Worm (Caenorhabditis elegans) whole organism, L1 larva: Measurements from ENCODE around the gene T05G5.5.

Experiments
- C34B4.2 ChIP-seq: sonication (generic microtip); optimal IDR thresholded peaks from 2 replicates; lab custom pipeline; 2017; ENCODE audit warnings: mild to moderate bottlenecking, missing genetic modification characterization, missing compliant biosample characterization
- F16B12.6 ChIP-seq: fragments of 150-350 bp; optimal IDR thresholded peaks from 2 replicates; lab custom pipeline; 2014; ENCODE audit warnings: missing biosample characterization, missing genetic modification characterization
- aha-1 ChIP-seq: fragments of 150-350 bp; optimal IDR thresholded peaks from 2 replicates; lab custom pipeline; 2014; ENCODE audit warnings: missing biosample characterization, missing genetic modification characterization
- alr-1 ChIP-seq: fragments of 200-800 bp; sonication (Bioruptor generic); optimal IDR thresholded peaks from 2 replicates; lab custom pipeline; 2018; ENCODE audit warnings: borderline replicate concordance, mild to moderate bottlenecking, missing genetic modification characterization, missing compliant biosample characterization
- aly-2 ChIP-seq: fragments of 150-350 bp; optimal IDR thresholded peaks from 2 replicates; lab custom pipeline; 2014; ENCODE audit warnings: missing biosample characterization, missing genetic modification characterization
- ama-1 ChIP-seq: fragments of 150-350 bp; optimal IDR thresholded peaks from 2 replicates; lab custom pipeline; 2014
- blmp-1 ChIP-seq: fragments of 150-350 bp; optimal IDR thresholded peaks from 2 replicates; lab custom pipeline; 2014; ENCODE audit warnings: missing biosample characterization, missing genetic modification characterization
- ceh-88 ChIP-seq: fragments of 200-800 bp; sonication (Bioruptor generic); IDR thresholded peaks from 2 replicates; pipeline ENCODE4 v1.3.6; 2022; ENCODE audit warnings: missing genetic modification characterization, missing compliant biosample characterization
- ces-1 ChIP-seq: fragments of 150-350 bp; optimal IDR thresholded peaks from 2 replicates; lab custom pipeline; 2014; ENCODE audit warnings: missing biosample characterization, missing genetic modification reagents, missing genetic modification characterization
- dpl-1 ChIP-seq, 3 experiments: fragments of 150-350 bp in 2 of 3; sonication (generic microtip) in 1 of 3; optimal IDR thresholded peaks; 2 replicates each; lab custom pipeline; 2014 to 2017; ENCODE audit warnings: missing biosample characterization in 3 of 3, missing genetic modification characterization in 3 of 3, missing genetic modification reagents in 3 of 3
- dsc-1 ChIP-seq: sonication (generic microtip); optimal IDR thresholded peaks from 2 replicates; lab custom pipeline; 2016; ENCODE audit warnings: mild to moderate bottlenecking, missing genetic modification characterization, missing compliant biosample characterization
- efl-1 ChIP-seq, 4 experiments: fragments of 150-350 bp; optimal IDR thresholded peaks in 3 of 4; peaks in 1 of 4; 1 replicate in 1 of 4; 2 replicates in 3 of 4; lab custom pipeline; 2014; ENCODE audit warnings: missing biosample characterization in 2 of 4, missing genetic modification characterization in 2 of 4, missing genetic modification reagents in 2 of 4
- efl-3 ChIP-seq: fragments of 200-800 bp; sonication (Bioruptor generic); optimal IDR thresholded peaks from 2 replicates; lab custom pipeline; 2018; ENCODE audit warnings: mild to moderate bottlenecking, missing genetic modification characterization, missing compliant biosample characterization
- egl-13 ChIP-seq: sonication (generic microtip); optimal IDR thresholded peaks from 2 replicates; lab custom pipeline; 2016; ENCODE audit warnings: missing genotype, missing genetic modification reagents, missing genetic modification characterization, missing compliant biosample characterization
- elt-3 ChIP-seq, 6 experiments: fragments of 150-350 bp in 1 of 6; sonication (generic microtip); optimal IDR thresholded peaks; 2 replicates each; lab custom pipeline; 2017 to 2018; ENCODE audit warnings: missing biosample characterization in 6 of 6, missing genetic modification characterization in 6 of 6, inconsistent platforms in 1 of 6
- fkh-10 ChIP-seq: sonication (generic microtip); optimal IDR thresholded peaks from 2 replicates; lab custom pipeline; 2017; ENCODE audit warnings: missing biosample characterization, missing genetic modification reagents, missing genetic modification characterization
- fkh-4 ChIP-seq: sonication (generic microtip); optimal IDR thresholded peaks from 2 replicates; lab custom pipeline; 2016; ENCODE audit warnings: missing compliant biosample characterization, missing genetic modification characterization, borderline replicate concordance
- fkh-8 ChIP-seq: sonication (generic microtip); optimal IDR thresholded peaks from 2 replicates; lab custom pipeline; 2016; ENCODE audit warnings: mild to moderate bottlenecking, missing genetic modification characterization, missing compliant biosample characterization
- fos-1 ChIP-seq: fragments of 150-350 bp; optimal IDR thresholded peaks from 2 replicates; lab custom pipeline; 2014; ENCODE audit warnings: missing biosample characterization, missing genetic modification characterization
- hlh-4 ChIP-seq: sonication (generic microtip); optimal IDR thresholded peaks from 2 replicates; lab custom pipeline; 2016; ENCODE audit warnings: mild to moderate bottlenecking, missing genetic modification characterization, missing compliant biosample characterization
- irx-1 ChIP-seq: sonication (generic microtip); optimal IDR thresholded peaks from 2 replicates; lab custom pipeline; 2016; ENCODE audit warnings: missing genetic modification characterization, missing compliant biosample characterization
- jun-1 ChIP-seq: fragments of 150-350 bp; optimal IDR thresholded peaks from 2 replicates; lab custom pipeline; 2014; ENCODE audit warnings: missing biosample characterization, missing genetic modification reagents, missing genetic modification characterization
- lin-14 ChIP-seq: fragments of 200-800 bp; sonication (Bioruptor generic); optimal IDR thresholded peaks from 2 replicates; lab custom pipeline; 2018; ENCODE audit warnings: mild to moderate bottlenecking, missing genetic modification characterization, moderate library complexity, missing compliant biosample characterization
- lin-15B ChIP-seq: fragments of 150-350 bp; sonication (generic microtip); optimal IDR thresholded peaks from 3 replicates; lab custom pipeline; 2014; ENCODE audit warnings: missing biosample characterization, missing genetic modification characterization
- lin-35 ChIP-seq, 2 experiments: fragments of 150-350 bp; optimal IDR thresholded peaks; 2 replicates each; lab custom pipeline; 2014; ENCODE audit warnings: missing biosample characterization in 2 of 2, missing genetic modification characterization in 2 of 2, missing genetic modification reagents in 2 of 2
- lsy-2 ChIP-seq, 2 experiments: fragments of 150-350 bp; optimal IDR thresholded peaks; 2 replicates each; lab custom pipeline; 2014; ENCODE audit warnings: missing biosample characterization in 2 of 2, missing genetic modification characterization in 2 of 2
- mab-9 ChIP-seq: fragments of 200-800 bp; sonication (Bioruptor generic); IDR thresholded peaks from 2 replicates; pipeline ENCODE4 v1.3.6; 2022; ENCODE audit warnings: missing genetic modification reagents, missing genetic modification characterization, missing compliant biosample characterization
- mdl-1 ChIP-seq, 2 experiments: fragments of 150-350 bp; optimal IDR thresholded peaks; 2 replicates each; lab custom pipeline; 2014 to 2017; ENCODE audit warnings: missing biosample characterization in 2 of 2, missing genetic modification characterization in 2 of 2, inconsistent platforms in 1 of 2
- nhr-12 ChIP-seq: sonication (generic microtip); optimal IDR thresholded peaks from 2 replicates; lab custom pipeline; 2017; ENCODE audit warnings: missing biosample characterization, missing genetic modification characterization
- nhr-20 ChIP-seq: sonication (generic microtip); optimal IDR thresholded peaks from 2 replicates; lab custom pipeline; 2016; ENCODE audit warnings: mild to moderate bottlenecking, missing genetic modification characterization, missing compliant biosample characterization
- nhr-28 ChIP-seq: fragments of 150-350 bp; optimal IDR thresholded peaks from 2 replicates; lab custom pipeline; 2014; ENCODE audit warnings: missing biosample characterization, missing genetic modification characterization
- nhr-85 ChIP-seq: sonication (generic microtip); peaks from one replicate; lab custom pipeline; 2016; ENCODE audit warnings: missing genetic modification characterization, inconsistent platforms, missing compliant biosample characterization
- nhr-90 ChIP-seq: sonication (generic microtip); optimal IDR thresholded peaks from 2 replicates; lab custom pipeline; 2016; ENCODE audit warnings: mild to moderate bottlenecking, missing genetic modification characterization, missing compliant biosample characterization; ENCODE audit not compliant: poor library complexity
- pag-3 ChIP-seq: sonication (generic microtip); optimal IDR thresholded peaks from 2 replicates; lab custom pipeline; 2017; ENCODE audit warnings: missing genetic modification characterization, mild to moderate bottlenecking, missing compliant biosample characterization, antibody characterized with exemption, borderline replicate concordance; ENCODE audit not compliant: insufficient read depth
- pqm-1 ChIP-seq: sonication (generic microtip); optimal IDR thresholded peaks from 3 replicates; lab custom pipeline; 2017; ENCODE audit warnings: missing biosample characterization, missing genetic modification characterization
- rnt-1 ChIP-seq: sonication (generic microtip); optimal IDR thresholded peaks from 2 replicates; lab custom pipeline; 2016; ENCODE audit warnings: mild to moderate bottlenecking, missing genetic modification characterization, moderate library complexity, missing compliant biosample characterization
- snpc-4 ChIP-seq: fragments of 150-350 bp; optimal IDR thresholded peaks from 2 replicates; lab custom pipeline; 2014; ENCODE audit warnings: missing biosample characterization, missing genetic modification characterization
- sox-4 ChIP-seq: sonication (generic microtip); optimal IDR thresholded peaks from 2 replicates; lab custom pipeline; 2016; ENCODE audit warnings: missing genetic modification characterization, missing compliant biosample characterization
- tlp-1 ChIP-seq: fragments of 150-350 bp; optimal IDR thresholded peaks from 2 replicates; lab custom pipeline; 2014; ENCODE audit warnings: missing biosample characterization, missing genetic modification characterization
- unc-130 ChIP-seq: fragments of 150-350 bp; optimal IDR thresholded peaks from 2 replicates; lab custom pipeline; 2017; ENCODE audit warnings: missing biosample characterization, missing genetic modification characterization, inconsistent platforms
- zip-4 ChIP-seq: fragments of 200-800 bp; sonication (Bioruptor generic); optimal IDR thresholded peaks from 2 replicates; lab custom pipeline; 2018; ENCODE audit warnings: mild to moderate bottlenecking, missing genetic modification characterization, moderate library complexity, missing compliant biosample characterization

T05G5.5 gene

DNA sequence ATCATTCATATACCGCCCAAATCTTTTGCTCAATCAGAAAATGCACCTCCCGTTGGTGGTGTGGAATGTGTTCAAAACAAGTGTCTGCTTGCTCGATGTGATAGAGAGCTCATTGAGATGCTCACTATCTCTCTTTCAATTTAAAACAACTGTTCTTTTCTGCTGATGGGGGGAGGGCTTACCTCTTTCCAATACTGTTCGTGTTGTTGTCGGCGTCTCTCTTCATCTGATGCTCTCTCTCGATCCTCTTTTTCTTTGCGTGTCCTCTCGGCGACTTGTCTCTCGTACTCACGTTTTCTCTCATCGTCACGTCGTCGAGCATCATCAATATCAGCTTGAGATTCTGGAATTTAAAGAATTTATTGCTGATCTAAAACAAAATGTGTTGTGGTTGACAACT is 9.2 kb downstream of the T05G5.5 start (continued):
- TF ChIP-seq efl-3 (GFP tag; lab: Kevin White, UChicago) (no peak), fkh-4 (tag; lab: Kevin White, UChicago) (no peak), ama-1 (lab: Kevin White, UChicago) (no peak), unc-130 (tag; lab: Kevin White, UChicago) (no peak), mdl-1 (tag; optimal IDR thresholded peaks at IDR 0.05; lab: Kevin White, UChicago) (no peak), snpc-4 (no peak), nhr-20 (tag; lab: Kevin White, UChicago) (no peak), lin-14 (GFP tag; lab: Kevin White, UChicago) (peak; percentile 77), fkh-8 (tag; lab: Kevin White, UChicago) (no peak), nhr-28 (tag; lab: Kevin White, UChicago) (no peak), irx-1 (no peak), sox-4 (tag; lab: Kevin White, UChicago) (no peak), F16B12.6 (tag; lab: Kevin White, UChicago) (no peak), egl-13 (tag; lab: Kevin White, UChicago) (no peak), zip-4 (GFP tag; lab: Kevin White, UChicago) (no peak), hlh-4 (tag; lab: Kevin White, UChicago) (no peak), pag-3 (tag; lab: Kevin White, UChicago) (no peak), elt-3 (tag; optimal IDR thresholded peaks at IDR 0.05; lab: Kevin White, UChicago) (no peak), fkh-10 (no peak), aha-1 (no peak), tlp-1 (tag; lab: Kevin White, UChicago) (no peak), rnt-1 (peak; percentile 77), jun-1 (tag; lab: Kevin White, UChicago) (no peak), nhr-12 (no peak), fos-1 (no peak), aly-2 (tag; lab: Kevin White, UChicago) (no peak), alr-1 (no peak), dsc-1 (tag; lab: Kevin White, UChicago) (no peak), dpl-1 (GFP tag; optimal IDR thresholded peaks at IDR 0.05; lab: Kevin White, UChicago) (peak in 1 of 3 experiments; percentile 5), C34B4.2 (tag; lab: Kevin White, UChicago) (no peak)
- TF ChIP-seq, all 84 proteins: peak for 12

DNA sequence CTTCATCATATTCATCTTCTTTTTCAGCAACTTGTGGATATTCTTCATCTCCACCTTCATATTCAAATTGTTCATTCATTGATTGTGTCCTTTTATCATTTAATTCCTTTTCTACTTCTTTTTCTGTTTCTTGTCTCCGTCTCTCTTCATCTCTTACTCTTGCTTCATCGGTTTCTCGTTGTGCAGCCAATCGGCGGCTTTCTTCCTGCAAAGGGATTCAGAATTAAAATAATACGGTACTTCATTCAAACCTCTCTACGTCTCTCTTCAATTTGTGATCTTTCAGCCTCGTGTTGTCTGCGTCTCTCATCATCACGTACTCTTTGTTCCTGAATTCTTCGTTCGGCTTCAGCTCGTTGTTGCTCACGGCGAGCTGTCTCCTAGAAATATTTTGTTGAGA is 10.6 kb downstream of the T05G5.5 start:
- no peak for TF ChIP-seq ces-1 (GFP tag; lab: Kevin White, UChicago)
- TF ChIP-seq lsy-2 (tag; optimal IDR thresholded peaks at IDR 0.05; lab: Kevin White, UChicago): peak in 1 of 2 experiments; percentile 53
- peak; percentile 46 for TF ChIP-seq nhr-85 (tag; lab: Kevin White, UChicago)
- TF ChIP-seq blmp-1 (tag; lab: Kevin White, UChicago): peak; percentile 29
- no peak for TF ChIP-seq mab-9 (GFP tag; lab: Robert Waterston, UW)
- no peak for TF ChIP-seq dpl-1 (GFP tag; optimal IDR thresholded peaks at IDR 0.05; lab: Kevin White, UChicago)
- TF ChIP-seq nhr-90: no peak

DNA sequence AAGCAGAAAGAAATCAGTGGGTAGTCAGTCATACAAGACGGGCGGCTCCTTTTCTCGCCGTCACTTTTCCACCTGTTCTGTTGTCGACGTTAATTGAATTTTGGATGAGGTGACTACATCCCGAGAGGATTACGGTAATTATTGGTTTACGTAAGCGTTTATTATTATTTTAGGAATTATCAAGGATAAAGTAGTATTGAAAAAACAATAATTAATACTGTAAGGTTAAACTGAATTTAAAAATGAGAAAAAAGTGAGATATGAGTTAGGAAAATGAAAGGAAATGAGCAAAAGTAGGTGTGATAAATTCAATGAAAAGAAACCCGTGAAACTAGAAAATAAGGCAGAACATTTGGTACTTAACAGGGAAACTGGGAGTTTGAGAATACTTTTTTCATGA is 12.3 kb downstream of the T05G5.5 start, which contains the start of gene hlh-4:
hlh-4 (minus strand) TSS at position 101 of the 400 bp plus-strand sequence.
- peak; percentile 32 for TF ChIP-seq hlh-4 (tag; lab: Kevin White, UChicago)
- peak; percentile 7 for TF ChIP-seq fkh-8 (tag; lab: Kevin White, UChicago)
- TF ChIP-seq fkh-4 (tag; lab: Kevin White, UChicago): no peak

DNA sequence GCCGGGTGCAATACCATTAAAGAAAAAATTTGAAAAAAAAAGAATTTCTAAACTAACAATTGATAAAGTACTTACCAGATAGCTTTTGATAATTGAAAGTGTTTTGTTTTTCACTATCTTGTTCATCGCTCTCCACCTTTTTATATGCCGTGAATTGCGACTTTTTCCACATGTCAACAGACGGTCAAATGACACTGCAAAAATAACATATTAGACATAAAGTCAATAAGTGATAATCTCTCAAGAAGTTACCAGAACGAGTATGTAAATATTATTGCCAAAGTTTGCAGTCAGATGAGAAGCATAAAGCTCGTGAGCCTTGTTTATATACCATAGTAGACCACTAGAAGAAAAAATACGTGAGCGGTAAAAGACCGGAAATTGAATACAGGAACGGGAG is 15.4 kb downstream of the T05G5.5 start, which contains the start of gene dao-6:
dao-6 (minus strand) TSS at position 345 of the 400 bp plus-strand sequence.
- TF ChIP-seq ceh-88 (GFP tag; lab: Robert Waterston, UW) (no peak), nhr-28 (tag; lab: Kevin White, UChicago) (no peak), pqm-1 (tag; lab: Kevin White, UChicago) (no peak), snpc-4 (no peak), lin-15B (tag; lab: Kevin White, UChicago) (no peak), lin-35 (GFP tag; optimal IDR thresholded peaks at IDR 0.05; lab: Kevin White, UChicago) (peak in 1 of 2 experiments; percentile 19), efl-1 (optimal IDR thresholded peaks at IDR 0.05; lab: Kevin White, UChicago) (no peak), efl-1 (GFP tag; optimal IDR thresholded peaks at IDR 0.05 in 1 of 2; lab: Kevin White, UChicago) (peak in 1 of 2 experiments; percentile 21)
- TF ChIP-seq, all 84 proteins: peak for 2
